Fruit fly (Drosophila melanogaster) whole organism, prepupa: ENCODE data around the gene CG3071.

ENCODE experiments used
- CG11902 ChIP-seq: fragments of 200-800 bp; sonication (Bioruptor generic); optimal IDR thresholded peaks from 3 replicates; lab custom pipeline; 2016; ENCODE audit warnings: missing biosample characterization, missing genetic modification characterization
- CG6792 ChIP-seq: fragments of 200-800 bp; sonication (Bioruptor generic); optimal IDR thresholded peaks from 3 replicates; lab custom pipeline; 2016; ENCODE audit warnings: missing biosample characterization, missing genetic modification characterization
- CG8319 ChIP-seq: fragments of 200-800 bp; sonication (Bioruptor generic); optimal IDR thresholded peaks from 3 replicates; lab custom pipeline; 2016; ENCODE audit warnings: missing biosample characterization, missing genetic modification characterization
- CG9139 ChIP-seq: fragments of 200-800 bp; sonication (Bioruptor generic); optimal IDR thresholded peaks from 3 replicates; lab custom pipeline; 2017; ENCODE audit warnings: missing biosample characterization, mild to moderate bottlenecking, missing genetic modification characterization
- Eip93F ChIP-seq: fragments of 200-800 bp; sonication (Bioruptor generic); optimal IDR thresholded peaks from 2 replicates; lab custom pipeline; 2016; ENCODE audit warnings: missing biosample characterization, mild to moderate bottlenecking, missing genetic modification characterization
- Gug ChIP-seq: fragments of 200-800 bp; sonication (Bioruptor generic); IDR thresholded peaks from 2 replicates; pipeline ENCODE4 v1.3.6; 2022; ENCODE audit warnings: missing biosample characterization, missing genetic modification characterization
- acj6 ChIP-seq: fragments of 200-800 bp; sonication (Bioruptor generic); optimal IDR thresholded peaks from 3 replicates; lab custom pipeline; 2016; ENCODE audit warnings: missing biosample characterization, missing genetic modification characterization
- dsx ChIP-seq: fragments of 200-800 bp; optimal IDR thresholded peaks from 3 replicates; lab custom pipeline; 2019; ENCODE audit warnings: missing biosample characterization, mild to moderate bottlenecking, missing genetic modification characterization, moderate library complexity; ENCODE audit not compliant: poor library complexity, severe bottlenecking
- svp ChIP-seq: fragments of 200-800 bp; sonication (Bioruptor generic); peaks from one replicate; lab custom pipeline; 2016; ENCODE audit warnings: missing biosample characterization, missing genetic modification characterization

DNA sequence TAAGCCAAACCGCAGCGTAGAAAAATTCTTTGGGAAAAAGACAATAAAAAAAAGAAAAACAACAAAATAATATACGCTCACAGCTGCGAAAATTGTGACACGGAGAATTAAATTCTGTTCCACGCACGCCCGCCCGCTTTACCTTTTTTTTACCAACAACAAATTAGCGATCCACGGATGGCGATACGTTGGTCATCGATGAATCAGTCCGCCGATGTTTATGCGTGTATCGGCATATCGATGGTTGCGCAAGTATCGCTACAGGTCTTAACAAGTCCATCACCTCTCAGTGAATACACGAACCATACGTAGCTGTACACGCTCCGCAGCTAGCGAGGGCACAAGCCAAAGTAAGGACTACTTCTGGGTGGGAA, 7.9 kb downstream of the CG3071 start, which contains the start of gene CG2924:
- TF ChIP-seq CG11902 (GFP tag; lab: Kevin White, UChicago) (peak; percentile 12), CG6792 (GFP tag; lab: Kevin White, UChicago) (no peak), CG9139 (no peak), Eip93F (GFP tag; lab: Kevin White, UChicago) (no peak), CG8319 (GFP tag; lab: Kevin White, UChicago) (no peak), svp (GFP tag; lab: Kevin White, UChicago) (peak; percentile 50), acj6 (GFP tag; lab: Kevin White, UChicago) (no peak), Gug (GFP tag; lab: Robert Waterston, UW) (no peak), dsx (GFP tag; lab: Kevin White, UChicago) (no peak)
